Worm (Caenorhabditis elegans) whole organism, early embryonic: ENCODE measurements around the gene F37B12.1.

Experiments
- B0310.2 ChIP-seq: sonication (generic microtip); optimal IDR thresholded peaks from 2 replicates; lab custom pipeline; 2016; ENCODE audit warnings: mild to moderate bottlenecking, missing genetic modification characterization, missing compliant biosample characterization
- aly-1 ChIP-seq: sonication (generic microtip); optimal IDR thresholded peaks from 2 replicates; lab custom pipeline; 2016; ENCODE audit warnings: missing genetic modification characterization, missing compliant biosample characterization
- ama-1 ChIP-seq: fragments of 150-350 bp; optimal IDR thresholded peaks from 2 replicates; lab custom pipeline; 2014
- ceh-13 ChIP-seq: fragments of 200-800 bp; sonication (Bioruptor generic); optimal IDR thresholded peaks from 2 replicates; lab custom pipeline; 2018; ENCODE audit warnings: mild to moderate bottlenecking, missing genetic modification characterization, missing compliant biosample characterization
- ets-7 ChIP-seq: sonication (generic microtip); optimal IDR thresholded peaks from 2 replicates; lab custom pipeline; 2016; ENCODE audit warnings: missing genotype, missing genetic modification characterization, missing compliant biosample characterization
- flt-1 ChIP-seq: fragments of 200-800 bp; sonication (Bioruptor generic); IDR thresholded peaks from 2 replicates; pipeline ENCODE4 v1.3.6; 2022; ENCODE audit warnings: missing genetic modification characterization, missing compliant biosample characterization
- hnd-1 ChIP-seq: sonication (generic microtip); optimal IDR thresholded peaks from 2 replicates; lab custom pipeline; 2016; ENCODE audit warnings: missing genetic modification characterization, missing compliant biosample characterization
- pes-1 ChIP-seq: fragments of 200-800 bp; sonication (Bioruptor generic); IDR thresholded peaks from 2 replicates; pipeline ENCODE4 v1.3.6; 2022; ENCODE audit warnings: missing genetic modification reagents, missing genetic modification characterization, missing compliant biosample characterization
- scrt-1 ChIP-seq: fragments of 200-800 bp; sonication (Bioruptor generic); IDR thresholded peaks from 2 replicates; pipeline ENCODE4 v1.3.6; 2022; ENCODE audit warnings: missing genetic modification characterization, missing compliant biosample characterization
- sea-1 ChIP-seq: fragments of 200-800 bp; sonication (Bioruptor generic); conservative IDR thresholded peaks from 2 replicates; pipeline ENCODE4 v1.3.6; 2022; ENCODE audit warnings: missing genetic modification characterization, missing compliant biosample characterization
- tbx-37 ChIP-seq: fragments of 200-800 bp; sonication (Bioruptor generic); conservative IDR thresholded peaks from 2 replicates; pipeline ENCODE4 v1.3.6; 2022; ENCODE audit warnings: missing genetic modification reagents, missing genetic modification characterization, missing compliant biosample characterization
- tra-4 ChIP-seq: sonication (generic microtip); optimal IDR thresholded peaks from 2 replicates; lab custom pipeline; 2017; ENCODE audit warnings: missing genetic modification characterization, missing compliant biosample characterization

DNA sequence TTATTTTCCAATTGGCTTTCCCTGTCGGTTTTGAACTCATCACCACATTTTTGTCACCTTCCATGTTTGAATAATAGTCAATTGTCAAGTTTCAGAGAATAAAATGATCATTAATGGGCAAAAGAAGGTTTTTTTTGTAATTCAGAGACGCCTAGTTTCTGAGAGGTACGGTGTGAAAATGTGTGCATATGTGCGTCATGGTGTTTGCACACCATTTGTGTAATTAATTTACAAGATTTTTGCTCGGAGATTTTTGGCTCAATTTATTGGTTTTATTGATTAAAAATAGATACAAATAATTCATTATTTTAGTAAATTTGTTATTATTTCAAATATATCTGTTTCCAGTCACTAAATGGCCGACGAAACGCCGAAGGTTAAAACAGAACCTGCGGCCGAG, 31.6 kb downstream of the F37B12.1 start, which contains the start of the genes F44G4.3 and tdp-1:
- TF ChIP-seq ama-1: no peak
- TF ChIP-seq aly-1 (tag; lab: Kevin White, UChicago): no peak
- TF ChIP-seq hnd-1: no peak
- no peak for TF ChIP-seq pes-1 (GFP tag; lab: Robert Waterston, UW)
- TF ChIP-seq flt-1 (GFP tag; lab: Robert Waterston, UW): no peak
- no peak for TF ChIP-seq ets-7
- no peak for TF ChIP-seq ceh-13 (GFP tag; lab: Kevin White, UChicago)
- TF ChIP-seq B0310.2 (tag; lab: Kevin White, UChicago): no peak
- TF ChIP-seq sea-1: no peak
- no peak for TF ChIP-seq tra-4
- TF ChIP-seq scrt-1 (GFP tag; lab: Robert Waterston, UW): no peak
- no peak for TF ChIP-seq tbx-37 (GFP tag; lab: Robert Waterston, UW)
